Worm (Caenorhabditis elegans) whole organism, young adult: ENCODE results near the gene W05H9.4.

Experiments
- B0336.3 ChIP-seq: fragments of 200-800 bp; sonication (Bioruptor generic); IDR thresholded peaks from 2 replicates; pipeline ENCODE4 v1.3.6; 2022; ENCODE audit warnings: missing genetic modification characterization, missing compliant biosample characterization
- C17E4.6 ChIP-seq: fragments of 200-800 bp; sonication (Bioruptor generic); IDR thresholded peaks from 2 replicates; pipeline ENCODE4 v1.3.6; 2022; ENCODE audit warnings: missing genetic modification reagents, missing genetic modification characterization, missing compliant biosample characterization
- F39B2.1 ChIP-seq: fragments of 200-800 bp; sonication (Bioruptor generic); IDR thresholded peaks from 2 replicates; pipeline ENCODE4 v1.3.6; 2022; ENCODE audit warnings: missing genetic modification reagents, missing genetic modification characterization, missing compliant biosample characterization
- F55B11.4 ChIP-seq: sonication (generic microtip); optimal IDR thresholded peaks from 2 replicates; lab custom pipeline; 2016; ENCODE audit warnings: missing compliant biosample characterization, missing genetic modification characterization, borderline replicate concordance; ENCODE audit not compliant: insufficient read depth
- T26A5.8 ChIP-seq: sonication (generic microtip); optimal IDR thresholded peaks from 2 replicates; lab custom pipeline; 2016; ENCODE audit warnings: missing genetic modification characterization, missing compliant biosample characterization
- Y56A3A.18 ChIP-seq: fragments of 200-800 bp; sonication (Bioruptor generic); IDR thresholded peaks from 2 replicates; pipeline ENCODE4 v1.3.6; 2022; ENCODE audit warnings: missing genetic modification reagents, missing genetic modification characterization, missing compliant biosample characterization
- akir-1 ChIP-seq: fragments of 200-800 bp; sonication (Bioruptor generic); optimal IDR thresholded peaks from 2 replicates; lab custom pipeline; 2018; ENCODE audit warnings: mild to moderate bottlenecking, missing genetic modification characterization, moderate library complexity, missing compliant biosample characterization
- ceh-100 ChIP-seq: fragments of 200-800 bp; sonication (Bioruptor generic); IDR thresholded peaks from 2 replicates; pipeline ENCODE4 v1.3.6; 2022; ENCODE audit warnings: missing genetic modification reagents, missing genetic modification characterization, missing compliant biosample characterization
- ceh-58 ChIP-seq: fragments of 200-800 bp; sonication (Bioruptor generic); IDR thresholded peaks from 2 replicates; pipeline ENCODE4 v1.3.6; 2022; ENCODE audit warnings: missing genetic modification characterization, missing compliant biosample characterization
- dpff-1 ChIP-seq: sonication (generic microtip); optimal IDR thresholded peaks from 2 replicates; lab custom pipeline; 2017; ENCODE audit warnings: mild to moderate bottlenecking, missing genetic modification characterization, missing compliant biosample characterization
- efl-1 ChIP-seq: fragments of 150-350 bp; optimal IDR thresholded peaks from 2 replicates; lab custom pipeline; 2014; ENCODE audit warnings: missing biosample characterization, missing genetic modification reagents, missing genetic modification characterization
- egl-18 ChIP-seq: fragments of 200-800 bp; sonication (Bioruptor generic); IDR thresholded peaks from 2 replicates; pipeline ENCODE4 v1.3.6; 2022; ENCODE audit warnings: missing genetic modification reagents, missing genetic modification characterization, missing compliant biosample characterization
- ekl-4 ChIP-seq: fragments of 200-800 bp; sonication (Bioruptor generic); IDR thresholded peaks from 2 replicates; pipeline ENCODE4 v1.3.6; 2022; ENCODE audit warnings: missing genetic modification reagents, missing genetic modification characterization, missing compliant biosample characterization
- ets-4 ChIP-seq: fragments of 200-800 bp; sonication (Bioruptor generic); optimal IDR thresholded peaks from 2 replicates; lab custom pipeline; 2018; ENCODE audit warnings: mild to moderate bottlenecking, missing genetic modification characterization, missing compliant biosample characterization
- gei-17 ChIP-seq: fragments of 200-800 bp; sonication (Bioruptor generic); optimal IDR thresholded peaks from 2 replicates; lab custom pipeline; 2018; ENCODE audit warnings: mild to moderate bottlenecking, missing genetic modification characterization, missing compliant biosample characterization
- hlh-26 ChIP-seq: fragments of 200-800 bp; sonication (Bioruptor generic); conservative IDR thresholded peaks from 2 replicates; pipeline ENCODE4 v1.3.6; 2022; ENCODE audit warnings: missing genetic modification reagents, missing genetic modification characterization, missing compliant biosample characterization
- hmg-1.2 ChIP-seq: fragments of 200-800 bp; sonication (Bioruptor generic); IDR thresholded peaks from 2 replicates; pipeline ENCODE4 v1.3.6; 2022; ENCODE audit warnings: missing genetic modification reagents, missing genetic modification characterization, missing compliant biosample characterization
- hrde-1 ChIP-seq: sonication (generic microtip); optimal IDR thresholded peaks from 2 replicates; lab custom pipeline; 2016; ENCODE audit warnings: missing genetic modification characterization, mild to moderate bottlenecking, missing compliant biosample characterization, moderate library complexity, missing genotype, missing genetic modification reagents, borderline replicate concordance
- hsf-1 ChIP-seq: fragments of 200-800 bp; sonication (Bioruptor generic); IDR thresholded peaks from 2 replicates; pipeline ENCODE4 v1.3.6; 2022; ENCODE audit warnings: missing genetic modification reagents, missing genetic modification characterization, missing compliant biosample characterization
- lin-26 ChIP-seq: fragments of 200-800 bp; sonication (Bioruptor generic); IDR thresholded peaks from 2 replicates; pipeline ENCODE4 v1.3.6; 2022; ENCODE audit warnings: missing genetic modification reagents, missing genetic modification characterization, missing compliant biosample characterization
- lin-35 ChIP-seq, 3 experiments: fragments of 150-350 bp in 2 of 3; sonication (generic microtip) in 1 of 3; optimal IDR thresholded peaks; 2 replicates each; lab custom pipeline; 2014 to 2018; ENCODE audit warnings: missing biosample characterization in 3 of 3, missing genetic modification characterization in 3 of 3, missing genetic modification reagents in 3 of 3
- lsy-27 ChIP-seq: sonication (generic microtip); optimal IDR thresholded peaks from 2 replicates; lab custom pipeline; 2017; ENCODE audit warnings: missing genetic modification characterization, mild to moderate bottlenecking, missing compliant biosample characterization, antibody characterized with exemption, missing genotype, borderline replicate concordance; ENCODE audit not compliant: insufficient read depth
- mcd-1 ChIP-seq: fragments of 200-800 bp; sonication (Bioruptor generic); IDR thresholded peaks from 2 replicates; pipeline ENCODE4 v1.3.6; 2022; ENCODE audit warnings: missing genetic modification reagents, missing genetic modification characterization, missing compliant biosample characterization
- nhr-120 ChIP-seq: fragments of 200-800 bp; sonication (Bioruptor generic); IDR thresholded peaks from 2 replicates; pipeline ENCODE4 v1.3.6; 2022; ENCODE audit warnings: missing genetic modification characterization, missing compliant biosample characterization
- nhr-27 ChIP-seq: fragments of 200-800 bp; sonication (Bioruptor generic); optimal IDR thresholded peaks from 2 replicates; lab custom pipeline; 2018; ENCODE audit warnings: mild to moderate bottlenecking, missing genetic modification characterization, moderate library complexity, missing compliant biosample characterization
- nhr-90 ChIP-seq: sonication (generic microtip); optimal IDR thresholded peaks from 2 replicates; lab custom pipeline; 2016; ENCODE audit warnings: missing genotype, mild to moderate bottlenecking, missing genetic modification characterization, missing compliant biosample characterization
- pbrm-1 ChIP-seq: fragments of 200-800 bp; sonication (Bioruptor generic); IDR thresholded peaks from 2 replicates; pipeline ENCODE4 v1.3.6; 2022; ENCODE audit warnings: missing genetic modification reagents, missing genetic modification characterization, missing compliant biosample characterization
- pha-4 ChIP-seq: fragments of 150-350 bp; sonication (generic microtip); optimal IDR thresholded peaks from 2 replicates; lab custom pipeline; 2014; ENCODE audit warnings: missing biosample characterization, missing genetic modification reagents, missing genetic modification characterization
- sea-2 ChIP-seq: fragments of 200-800 bp; sonication (Bioruptor generic); IDR thresholded peaks from 2 replicates; pipeline ENCODE4 v1.3.6; 2022; ENCODE audit warnings: missing genetic modification characterization, missing compliant biosample characterization
- sptf-2 ChIP-seq: fragments of 200-800 bp; sonication (Bioruptor generic); optimal IDR thresholded peaks from 2 replicates; lab custom pipeline; 2018; ENCODE audit warnings: mild to moderate bottlenecking, missing genetic modification characterization, missing compliant biosample characterization
- zfh-2 ChIP-seq: fragments of 200-800 bp; sonication (Bioruptor generic); conservative IDR thresholded peaks from 2 replicates; pipeline ENCODE4 v1.3.6; 2022; ENCODE audit warnings: missing genetic modification reagents, missing genetic modification characterization, missing compliant biosample characterization
- ztf-28 ChIP-seq: fragments of 200-800 bp; sonication (Bioruptor generic); IDR thresholded peaks from 2 replicates; pipeline ENCODE4 v1.3.6; 2022; ENCODE audit warnings: missing genetic modification reagents, missing genetic modification characterization, missing compliant biosample characterization
- ztf-6 ChIP-seq: fragments of 200-800 bp; sonication (Bioruptor generic); IDR thresholded peaks from 2 replicates; pipeline ENCODE4 v1.3.6; 2022; ENCODE audit warnings: missing genetic modification reagents, missing genetic modification characterization, missing compliant biosample characterization

Gene W05H9.4

ce11 chrX:6221097-6221496 lies 42.4 kb upstream of the W05H9.4 start (continued):
- TF ChIP-seq T26A5.8 (tag; lab: Kevin White, UChicago) (no peak), C17E4.6 (GFP tag; lab: Robert Waterston, UW) (no peak), dpff-1 (tag; lab: Kevin White, UChicago) (no peak), hlh-26 (GFP tag; lab: Robert Waterston, UW) (no peak), hsf-1 (GFP tag; lab: Robert Waterston, UW) (no peak)

DNA sequence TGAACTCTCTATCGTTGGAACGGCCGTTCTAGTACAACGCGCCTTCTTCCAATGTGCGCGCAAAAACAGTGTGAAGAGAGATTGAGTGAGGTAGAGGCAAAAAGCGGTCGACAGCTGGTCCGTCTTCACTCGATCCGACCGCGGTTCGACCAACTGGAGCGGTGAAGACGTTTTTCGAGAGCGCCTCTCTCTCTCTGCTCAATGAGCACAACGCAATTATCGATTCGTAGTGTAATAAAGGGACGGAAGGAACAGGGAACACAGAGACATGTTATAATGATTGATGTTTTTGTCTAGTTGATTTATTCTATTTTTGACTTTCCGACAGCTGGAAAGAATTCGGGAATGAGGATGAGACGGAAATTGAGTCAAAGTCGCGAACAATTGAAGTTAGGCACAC lies 38.6 kb upstream of the W05H9.4 start:
- no peak for TF ChIP-seq F55B11.4
- TF ChIP-seq zfh-2, result 0 out of 2 replicates have a peak, but pooled peaks have one; percentile 21
- TF ChIP-seq pbrm-1 (GFP tag; lab: Robert Waterston, UW), result no peak
- TF ChIP-seq sptf-2, result no peak
- no peak for TF ChIP-seq akir-1
- no peak for TF ChIP-seq ets-4

- TF ChIP-seq lsy-27 (no peak), egl-18 (no peak), hsf-1 (GFP tag; lab: Robert Waterston, UW) (no peak)
Observed at ce11 chrX:6230669-6231068, 32.8 kb upstream of the W05H9.4 start, which contains the start of gene lite-1. Gene lite-1, minus strand, starts transcription at chrX:6230769.

- no peak for TF ChIP-seq sea-2 (GFP tag; lab: Robert Waterston, UW)
- TF ChIP-seq ceh-100 (GFP tag; lab: Robert Waterston, UW), result no peak
- TF ChIP-seq lin-35 (GFP tag; optimal IDR thresholded peaks at IDR 0.05; lab: Kevin White, UChicago), result no peak
- TF ChIP-seq ztf-28, result no peak
- TF ChIP-seq gei-17, result no peak
- no peak for TF ChIP-seq efl-1 (GFP tag; lab: Kevin White, UChicago)
- no peak for TF ChIP-seq Y56A3A.18 (GFP tag; lab: Robert Waterston, UW)
- TF ChIP-seq nhr-120 (GFP tag; lab: Robert Waterston, UW), result 0 out of 2 replicates have a peak, but pooled peaks have one; percentile 62
- no peak for TF ChIP-seq ztf-6 (GFP tag; lab: Robert Waterston, UW)
- no peak for TF ChIP-seq nhr-90
- 0 out of 2 replicates have a peak, but pooled peaks have one; percentile 12 for TF ChIP-seq mcd-1 (GFP tag; lab: Robert Waterston, UW)
- 0 out of 2 replicates have a peak, but pooled peaks have one; percentile 34 for TF ChIP-seq ekl-4 (GFP tag; lab: Robert Waterston, UW)
- no peak for TF ChIP-seq hrde-1 (tag; lab: Kevin White, UChicago)
- no peak for TF ChIP-seq B0336.3 (GFP tag; lab: Robert Waterston, UW)
- TF ChIP-seq pha-4, result no peak
- no peak for TF ChIP-seq ceh-58 (GFP tag; lab: Robert Waterston, UW)
- no peak for TF ChIP-seq lin-26 (GFP tag; lab: Robert Waterston, UW)
- TF ChIP-seq hmg-1.2 (GFP tag; lab: Robert Waterston, UW), result 0 out of 2 replicates have a peak, but pooled peaks have one; percentile 7
- no peak for TF ChIP-seq nhr-27 (tag; lab: Kevin White, UChicago)
- TF ChIP-seq F39B2.1 (GFP tag; lab: Robert Waterston, UW), result no peak
- TF ChIP-seq, all 124 proteins: peak for 4
Observed at ce11 chrX:6232998-6233626, 30.3 kb upstream of the W05H9.4 start, which contains the start of gene C14F11.4. Gene C14F11.4, minus strand, starts transcription at chrX:6233048.
